Worm (Caenorhabditis elegans) whole organism, L2 larva: ENCODE results near the gene utx-1.

Experiments used
- C34F6.9 ChIP-seq: fragments of 150-350 bp; optimal IDR thresholded peaks from 2 replicates; lab custom pipeline; 2014; ENCODE audit warnings: missing biosample characterization, missing genetic modification characterization
- Y55F3AM.14 ChIP-seq: fragments of 200-800 bp; sonication (Bioruptor generic); optimal IDR thresholded peaks from 2 replicates; lab custom pipeline; 2018; ENCODE audit warnings: mild to moderate bottlenecking, missing genetic modification characterization, missing compliant biosample characterization
- ZK546.5 ChIP-seq: sonication (generic microtip); optimal IDR thresholded peaks from 2 replicates; lab custom pipeline; 2017; ENCODE audit warnings: missing biosample characterization, missing genetic modification characterization
- alr-1 ChIP-seq: fragments of 150-350 bp; optimal IDR thresholded peaks from 2 replicates; lab custom pipeline; 2014; ENCODE audit warnings: missing biosample characterization, missing genetic modification characterization
- blmp-1 ChIP-seq: sonication (generic microtip); optimal IDR thresholded peaks from 2 replicates; lab custom pipeline; 2017; ENCODE audit warnings: missing genetic modification characterization, mild to moderate bottlenecking, missing compliant biosample characterization, antibody characterized with exemption, moderate library complexity; ENCODE audit not compliant: insufficient read depth
- ceh-16 ChIP-seq: fragments of 150-350 bp; optimal IDR thresholded peaks from 2 replicates; lab custom pipeline; 2014; ENCODE audit warnings: missing biosample characterization, missing genetic modification characterization
- ceh-82 ChIP-seq: fragments of 150-350 bp; optimal IDR thresholded peaks from 2 replicates; lab custom pipeline; 2014; ENCODE audit warnings: missing biosample characterization, missing genetic modification characterization
- crh-2 ChIP-seq: sonication (generic microtip); optimal IDR thresholded peaks from 2 replicates; lab custom pipeline; 2017; ENCODE audit warnings: missing biosample characterization, missing genetic modification characterization
- elt-1 ChIP-seq: fragments of 150-350 bp; optimal IDR thresholded peaks from 2 replicates; lab custom pipeline; 2014; ENCODE audit warnings: missing biosample characterization, missing genetic modification characterization
- fos-1 ChIP-seq: fragments of 150-350 bp; optimal IDR thresholded peaks from 2 replicates; lab custom pipeline; 2014; ENCODE audit warnings: missing biosample characterization, missing genetic modification characterization
- lin-13 ChIP-seq: fragments of 150-350 bp; optimal IDR thresholded peaks from 2 replicates; lab custom pipeline; 2014; ENCODE audit warnings: missing biosample characterization, missing genetic modification reagents, missing genetic modification characterization
- lsy-2 ChIP-seq, 2 experiments: fragments of 150-350 bp in 1 of 2; sonication (generic microtip) in 1 of 2; optimal IDR thresholded peaks; 2 replicates each; lab custom pipeline; 2014 to 2017; ENCODE audit warnings: missing biosample characterization in 2 of 2, missing genetic modification characterization in 2 of 2
- mdl-1 ChIP-seq, 2 experiments: fragments of 150-350 bp in 1 of 2; sonication (generic microtip) in 1 of 2; optimal IDR thresholded peaks; 2 replicates each; lab custom pipeline; 2017; ENCODE audit warnings: missing biosample characterization in 2 of 2, missing genetic modification characterization in 2 of 2
- nhr-10 ChIP-seq: sonication (generic microtip); optimal IDR thresholded peaks from 2 replicates; lab custom pipeline; 2017; ENCODE audit warnings: missing biosample characterization, missing genetic modification characterization
- nhr-12 ChIP-seq: fragments of 150-350 bp; optimal IDR thresholded peaks from 2 replicates; lab custom pipeline; 2014; ENCODE audit warnings: missing biosample characterization, missing genetic modification characterization
- nhr-129 ChIP-seq: fragments of 150-350 bp; optimal IDR thresholded peaks from 2 replicates; lab custom pipeline; 2014; ENCODE audit warnings: missing biosample characterization, missing genetic modification characterization
- nhr-21 ChIP-seq: fragments of 150-350 bp; optimal IDR thresholded peaks from 2 replicates; lab custom pipeline; 2014; ENCODE audit warnings: missing biosample characterization, missing genetic modification characterization
- nhr-23 ChIP-seq: fragments of 150-350 bp; optimal IDR thresholded peaks from 2 replicates; lab custom pipeline; 2014; ENCODE audit warnings: missing biosample characterization, missing genetic modification reagents, missing genetic modification characterization
- nhr-237 ChIP-seq: fragments of 150-350 bp; optimal IDR thresholded peaks from 2 replicates; lab custom pipeline; 2014; ENCODE audit warnings: missing biosample characterization, missing genetic modification characterization
- nhr-25 ChIP-seq: fragments of 150-350 bp; sonication (generic microtip); optimal IDR thresholded peaks from 3 replicates; lab custom pipeline; 2014; ENCODE audit warnings: missing biosample characterization, missing genetic modification characterization
- nhr-6 ChIP-seq: fragments of 150-350 bp; optimal IDR thresholded peaks from 2 replicates; lab custom pipeline; 2014; ENCODE audit warnings: missing biosample characterization, missing genetic modification characterization
- nhr-77 ChIP-seq: fragments of 150-350 bp; optimal IDR thresholded peaks from 2 replicates; lab custom pipeline; 2014; ENCODE audit warnings: missing biosample characterization, missing genetic modification characterization
- peb-1 ChIP-seq: fragments of 150-350 bp; optimal IDR thresholded peaks from 2 replicates; lab custom pipeline; 2014; ENCODE audit warnings: missing biosample characterization, missing genetic modification characterization
- sem-4 ChIP-seq: fragments of 150-350 bp; optimal IDR thresholded peaks from 2 replicates; lab custom pipeline; 2014; ENCODE audit warnings: missing biosample characterization, missing genetic modification reagents, missing genetic modification characterization
- sma-9 ChIP-seq, 2 experiments: fragments of 150-350 bp in 1 of 2; sonication (generic microtip) in 1 of 2; optimal IDR thresholded peaks; 2 replicates each; lab custom pipeline; 2014 to 2016; ENCODE audit warnings: missing genetic modification characterization in 2 of 2, mild to moderate bottlenecking in 1 of 2, missing biosample characterization in 1 of 2, missing compliant biosample characterization in 1 of 2, missing genetic modification reagents in 1 of 2, moderate library complexity in 1 of 2
- unc-39 ChIP-seq: fragments of 150-350 bp; optimal IDR thresholded peaks from 2 replicates; lab custom pipeline; 2014; ENCODE audit warnings: missing biosample characterization, missing genetic modification characterization
- unc-55 ChIP-seq: fragments of 150-350 bp; sonication (generic microtip); optimal IDR thresholded peaks from 3 replicates; lab custom pipeline; 2014; ENCODE audit warnings: missing biosample characterization, missing genetic modification reagents, missing genetic modification characterization
- unc-62 ChIP-seq: fragments of 150-350 bp; optimal IDR thresholded peaks from 2 replicates; lab custom pipeline; 2014; ENCODE audit warnings: missing biosample characterization, missing genetic modification reagents, missing genetic modification characterization
- zag-1 ChIP-seq: fragments of 150-350 bp; optimal IDR thresholded peaks from 2 replicates; lab custom pipeline; 2014; ENCODE audit warnings: missing biosample characterization, missing genetic modification characterization
- ztf-4 ChIP-seq: fragments of 150-350 bp; optimal IDR thresholded peaks from 2 replicates; lab custom pipeline; 2014; ENCODE audit warnings: missing biosample characterization, missing genetic modification characterization

utx-1 gene

DNA sequence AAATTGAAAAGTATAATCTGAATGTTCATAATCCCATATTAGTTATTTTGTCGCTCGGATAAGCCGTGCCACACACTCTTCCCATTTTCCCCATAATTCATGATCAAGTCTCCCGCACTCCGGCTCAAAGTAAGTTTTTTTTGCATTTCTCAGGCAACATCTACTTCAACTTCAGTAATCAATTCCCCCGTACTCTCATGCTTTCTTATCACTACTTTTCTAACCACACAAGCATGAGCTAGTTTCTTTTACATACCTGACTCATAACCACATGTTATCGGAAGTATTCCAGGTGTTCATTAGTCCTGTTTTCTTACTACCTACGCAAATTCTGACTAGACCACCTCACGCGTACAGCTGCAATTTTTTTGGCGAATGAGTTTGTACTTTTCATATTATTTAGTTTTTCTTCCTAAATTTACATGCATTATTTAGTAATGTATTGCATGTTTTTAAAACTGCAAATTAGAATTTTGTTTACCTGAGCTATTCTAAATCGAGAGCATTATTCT lies 9.6 kb downstream of the utx-1 start:
- no peak for TF ChIP-seq unc-62
- peak; percentile 9 for TF ChIP-seq nhr-21 (tag; lab: Kevin White, UChicago)
- no peak for TF ChIP-seq ztf-4
- TF ChIP-seq nhr-6 = no peak
- TF ChIP-seq lsy-2 (tag; optimal IDR thresholded peaks at IDR 0.05; lab: Kevin White, UChicago) = peak in 1 of 2 experiments; percentile 6
- no peak for TF ChIP-seq ZK546.5
- peak; percentile 14 for TF ChIP-seq fos-1 (tag; lab: Kevin White, UChicago)
- TF ChIP-seq nhr-77 = no peak
- TF ChIP-seq, all 48 proteins: peak for 3

DNA sequence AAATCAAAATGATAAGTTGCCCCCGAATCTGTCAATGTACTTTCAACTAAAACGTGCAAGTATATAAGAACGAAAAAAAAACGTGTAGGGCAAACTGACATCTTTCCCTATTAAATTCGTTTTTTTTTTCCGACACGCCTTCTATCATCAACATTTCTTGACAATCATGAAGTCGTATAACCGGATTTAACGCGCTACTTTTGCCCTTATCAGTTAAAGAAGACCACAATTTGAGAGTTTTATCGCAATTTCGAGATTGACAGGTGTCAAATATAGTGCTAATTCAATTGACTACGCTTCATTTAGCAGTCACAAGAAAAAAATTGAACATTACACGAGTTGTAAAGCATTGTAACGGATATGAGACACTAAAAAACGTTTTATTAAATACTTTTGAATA lies 10.2 kb downstream of the utx-1 start:
- no peak for TF ChIP-seq lin-13 (GFP tag; lab: Kevin White, UChicago)
- TF ChIP-seq nhr-25 = no peak
- no peak for TF ChIP-seq zag-1 (tag; lab: Kevin White, UChicago)
- peak; percentile 80 for TF ChIP-seq fos-1 (tag; lab: Kevin White, UChicago)

DNA sequence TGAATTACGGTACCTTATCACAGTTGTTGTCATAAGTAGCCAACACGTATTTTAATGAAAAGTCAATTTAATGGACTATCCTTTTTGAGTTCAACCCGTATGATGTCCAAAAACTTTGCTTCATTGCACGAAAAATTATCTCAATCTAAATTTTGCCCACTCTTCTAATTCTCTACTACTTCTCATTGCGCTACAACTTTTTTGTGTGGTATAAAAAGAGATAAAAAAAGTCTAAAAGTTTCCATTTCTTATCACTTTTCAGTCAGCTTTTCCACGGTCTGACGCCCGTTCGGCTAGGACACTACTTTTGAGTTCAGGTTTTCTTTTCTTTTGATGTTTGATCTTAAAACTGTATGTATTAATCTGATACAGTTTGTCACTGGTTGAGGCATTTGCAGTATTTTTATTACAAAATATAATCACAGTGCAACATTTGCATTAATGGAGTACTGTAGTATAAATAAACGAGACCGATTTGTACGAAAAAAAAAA lies 10.9 kb downstream of the utx-1 start:
- TF ChIP-seq sma-9 (GFP tag; optimal IDR thresholded peaks at IDR 0.05; lab: Kevin White, UChicago) = peak; percentile 58
- no peak for TF ChIP-seq sma-9 (tag; optimal IDR thresholded peaks at IDR 0.05; lab: Kevin White, UChicago)
- TF ChIP-seq nhr-10 (tag; lab: Kevin White, UChicago) = no peak
- TF ChIP-seq fos-1 (tag; lab: Kevin White, UChicago) = peak; percentile 30
- no peak for TF ChIP-seq elt-1 (tag; lab: Kevin White, UChicago)
- no peak for TF ChIP-seq alr-1 (tag; lab: Kevin White, UChicago)
- no peak for TF ChIP-seq nhr-6
- no peak for TF ChIP-seq Y55F3AM.14
- no peak for TF ChIP-seq lin-13 (GFP tag; lab: Kevin White, UChicago)
- no peak for TF ChIP-seq nhr-237 (tag; lab: Kevin White, UChicago)
- TF ChIP-seq ZK546.5 = no peak

DNA sequence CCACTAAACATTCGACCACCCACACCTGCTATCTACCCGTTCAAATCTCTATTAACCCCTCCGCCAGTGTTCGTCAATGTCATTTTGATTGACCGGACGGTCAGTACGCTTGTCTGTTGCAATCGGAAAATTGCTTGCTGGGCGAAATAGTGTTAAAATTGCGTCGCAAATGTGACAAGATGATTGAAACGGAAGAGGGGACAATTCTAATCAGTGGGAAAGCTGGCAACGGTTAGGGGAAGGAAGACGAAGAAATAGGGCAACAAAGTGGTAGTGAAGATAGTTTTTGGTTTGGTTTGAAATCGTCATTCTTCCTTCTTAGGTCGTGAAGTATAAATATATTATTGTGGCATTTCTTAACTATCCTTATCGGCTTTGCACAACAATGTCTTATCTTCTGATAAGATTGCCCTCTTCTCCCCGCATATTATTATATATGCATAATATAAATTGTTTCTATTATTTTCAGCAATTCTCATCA lies 11.5 kb downstream of the utx-1 start:
- no peak for TF ChIP-seq nhr-129 (tag; lab: Kevin White, UChicago)
- TF ChIP-seq lsy-2 (tag; optimal IDR thresholded peaks at IDR 0.05; lab: Kevin White, UChicago) = no peak
- TF ChIP-seq sem-4 (tag; lab: Kevin White, UChicago) = no peak
- TF ChIP-seq fos-1 (tag; lab: Kevin White, UChicago) = peak; percentile 61
- TF ChIP-seq peb-1 (tag; lab: Kevin White, UChicago) = no peak
- TF ChIP-seq ceh-16 (tag; lab: Kevin White, UChicago) = peak; percentile 31
- no peak for TF ChIP-seq C34F6.9
- peak; percentile 24 for TF ChIP-seq nhr-21 (tag; lab: Kevin White, UChicago)
- TF ChIP-seq ceh-82 (tag; lab: Kevin White, UChicago) = no peak
- no peak for TF ChIP-seq unc-39 (tag; lab: Kevin White, UChicago)

DNA sequence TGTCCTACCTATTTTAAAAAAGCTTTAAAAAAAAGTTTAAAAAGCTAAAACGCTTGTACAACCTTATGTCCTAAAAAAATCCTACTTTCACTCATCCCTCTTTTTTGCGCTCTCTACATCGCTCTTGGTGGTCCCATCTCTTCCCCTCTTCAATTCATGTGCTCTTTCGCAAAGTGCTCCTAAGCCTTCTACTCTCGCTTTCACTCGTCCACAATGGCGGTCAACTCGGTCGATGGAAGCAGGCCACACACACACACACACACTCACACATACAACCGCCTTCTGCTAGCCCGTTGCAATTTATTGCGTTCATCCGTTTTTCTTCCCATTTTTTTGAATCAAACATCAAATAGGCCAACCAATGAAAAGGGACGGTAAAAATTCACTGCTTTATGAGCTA lies 12.2 kb downstream of the utx-1 start:
- TF ChIP-seq sma-9 (GFP tag; optimal IDR thresholded peaks at IDR 0.05; lab: Kevin White, UChicago) (no peak), sma-9 (tag; optimal IDR thresholded peaks at IDR 0.05; lab: Kevin White, UChicago) (no peak), ZK546.5 (no peak), C34F6.9 (peak; percentile 6), unc-55 (GFP tag; lab: Kevin White, UChicago) (peak; percentile 21), nhr-129 (tag; lab: Kevin White, UChicago) (peak; percentile 22), mdl-1 (tag; optimal IDR thresholded peaks at IDR 0.05; lab: Kevin White, UChicago) (peak in 1 of 2 experiments; percentile 6)
- TF ChIP-seq, all 48 proteins: peak for 4

DNA sequence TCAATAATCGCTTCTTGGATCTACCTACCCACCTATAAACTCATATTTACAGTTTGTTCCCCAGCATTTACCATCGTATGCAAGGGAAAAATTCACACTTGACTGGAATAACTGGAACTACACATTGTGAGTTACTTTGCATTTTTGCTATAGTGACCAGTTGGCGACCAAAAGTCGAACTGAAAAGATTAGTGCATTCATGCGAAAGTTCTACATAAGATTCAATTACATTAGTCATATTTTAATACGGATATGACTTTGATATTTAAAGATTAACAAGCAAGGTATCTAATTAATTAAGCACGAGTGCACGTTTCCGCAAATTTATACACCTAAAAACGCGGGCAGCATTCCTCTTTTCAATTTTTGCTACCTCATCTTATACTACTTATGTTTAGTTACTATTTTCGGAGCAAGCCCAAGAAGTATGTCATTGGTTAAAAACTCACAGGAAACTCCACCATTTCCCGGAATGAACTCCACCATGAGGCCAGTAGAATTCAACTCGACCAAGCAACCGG lies 14.1 kb downstream of the utx-1 start, which contains the start of gene jmjd-3.1:
TSS of gene jmjd-3.1 (plus strand) at position 51 of the 521 bp plus-strand sequence.
- TF ChIP-seq crh-2 (tag; lab: Kevin White, UChicago) = no peak
- TF ChIP-seq nhr-10 (tag; lab: Kevin White, UChicago) = no peak
- no peak for TF ChIP-seq ZK546.5
- TF ChIP-seq nhr-12 (tag; lab: Kevin White, UChicago) = no peak
- no peak for TF ChIP-seq peb-1 (tag; lab: Kevin White, UChicago)
- no peak for TF ChIP-seq ztf-4
- no peak for TF ChIP-seq zag-1 (tag; lab: Kevin White, UChicago)
- TF ChIP-seq ceh-82 (tag; lab: Kevin White, UChicago) = no peak
- TF ChIP-seq nhr-23 = no peak
- TF ChIP-seq blmp-1 (tag; lab: Kevin White, UChicago) = no peak
- no peak for TF ChIP-seq nhr-6
- no peak for TF ChIP-seq unc-62
